Worm (Caenorhabditis elegans) whole organism, L2 larva: ENCODE data around the gene F54B3.1.

Experiments
- ama-1 ChIP-seq: fragments of 150-350 bp; optimal IDR thresholded peaks from 2 replicates; lab custom pipeline; 2018; ENCODE audit warnings: inconsistent platforms
- ceh-82 ChIP-seq: fragments of 150-350 bp; optimal IDR thresholded peaks from 2 replicates; lab custom pipeline; 2014; ENCODE audit warnings: missing biosample characterization, missing genetic modification characterization
- elt-3 ChIP-seq: sonication (generic microtip); optimal IDR thresholded peaks from 2 replicates; lab custom pipeline; 2017; ENCODE audit warnings: missing biosample characterization, missing genetic modification characterization
- mab-5 ChIP-seq: fragments of 150-350 bp; optimal IDR thresholded peaks from 2 replicates; lab custom pipeline; 2014; ENCODE audit warnings: missing biosample characterization, missing genetic modification characterization
- nhr-23 ChIP-seq: fragments of 150-350 bp; optimal IDR thresholded peaks from 2 replicates; lab custom pipeline; 2014; ENCODE audit warnings: missing biosample characterization, missing genetic modification reagents, missing genetic modification characterization
- nhr-77 ChIP-seq: fragments of 150-350 bp; optimal IDR thresholded peaks from 2 replicates; lab custom pipeline; 2014; ENCODE audit warnings: missing biosample characterization, missing genetic modification characterization
- skn-1 ChIP-seq: sonication (generic microtip); optimal IDR thresholded peaks from 2 replicates; lab custom pipeline; 2017; ENCODE audit warnings: missing biosample characterization, missing genetic modification characterization
- unc-62 ChIP-seq: fragments of 150-350 bp; optimal IDR thresholded peaks from 2 replicates; lab custom pipeline; 2014; ENCODE audit warnings: missing biosample characterization, missing genetic modification reagents, missing genetic modification characterization
- zag-1 ChIP-seq: fragments of 150-350 bp; optimal IDR thresholded peaks from 2 replicates; lab custom pipeline; 2014; ENCODE audit warnings: missing biosample characterization, missing genetic modification characterization
- ztf-1 ChIP-seq: fragments of 200-800 bp; sonication (Bioruptor generic); conservative IDR thresholded peaks from 2 replicates; pipeline ENCODE4 v1.3.6; 2022; ENCODE audit warnings: missing genetic modification characterization, missing compliant biosample characterization
- ztf-11 ChIP-seq: sonication (generic microtip); optimal IDR thresholded peaks from 2 replicates; lab custom pipeline; 2017; ENCODE audit warnings: missing biosample characterization, missing genetic modification characterization
- ztf-4 ChIP-seq: fragments of 150-350 bp; optimal IDR thresholded peaks from 2 replicates; lab custom pipeline; 2014; ENCODE audit warnings: missing biosample characterization, missing genetic modification characterization

DNA sequence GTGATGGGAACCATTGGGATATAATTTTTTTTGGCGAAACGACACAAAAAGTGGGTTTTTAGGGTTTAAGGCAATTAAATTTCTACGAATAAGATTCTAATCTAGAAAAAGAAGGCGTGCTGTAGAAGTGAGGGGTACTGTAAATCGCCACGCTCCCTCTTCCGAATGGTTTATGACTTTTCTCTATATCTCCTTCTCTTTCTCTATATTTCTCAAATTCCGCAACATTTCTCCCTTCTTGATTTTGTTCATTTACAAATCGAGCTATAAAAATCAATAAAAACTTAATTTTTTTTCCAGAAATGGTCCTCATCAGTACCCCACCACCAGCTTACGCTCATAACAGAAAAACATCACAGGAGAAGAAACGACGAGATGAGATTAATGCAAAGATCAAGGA is 32.9 kb upstream of the F54B3.1 start, which contains the start of gene ref-1:
- TF ChIP-seq zag-1 (no peak), unc-62 (GFP tag; lab: Kevin White, UChicago) (no peak), skn-1 (no peak), nhr-77 (no peak), nhr-23 (tag; lab: Kevin White, UChicago) (no peak), ztf-4 (tag; lab: Kevin White, UChicago) (no peak), ceh-82 (tag; lab: Kevin White, UChicago) (no peak), ama-1 (no peak), ztf-11 (tag; lab: Kevin White, UChicago) (no peak), mab-5 (tag; lab: Kevin White, UChicago) (no peak), ztf-1 (GFP tag; lab: Robert Waterston, UW) (no peak), elt-3 (tag; lab: Kevin White, UChicago) (no peak)
